Worm (Caenorhabditis elegans) whole organism, L1 larva: ENCODE measurements around the gene Y67H2A.7.

Experiments used
- dpl-1 ChIP-seq, 3 experiments: fragments of 150-350 bp in 2 of 3; sonication (generic microtip) in 1 of 3; optimal IDR thresholded peaks; 2 replicates each; lab custom pipeline; 2014 to 2017; ENCODE audit warnings: missing biosample characterization in 3 of 3, missing genetic modification characterization in 3 of 3, missing genetic modification reagents in 3 of 3
- fos-1 ChIP-seq: fragments of 150-350 bp; optimal IDR thresholded peaks from 2 replicates; lab custom pipeline; 2014; ENCODE audit warnings: missing biosample characterization, missing genetic modification characterization
- grh-1 ChIP-seq: fragments of 200-800 bp; sonication (Bioruptor generic); IDR thresholded peaks from 2 replicates; pipeline ENCODE4 v1.3.6; 2022; ENCODE audit warnings: missing genetic modification reagents, missing genetic modification characterization, missing compliant biosample characterization
- nhr-12 ChIP-seq: sonication (generic microtip); optimal IDR thresholded peaks from 2 replicates; lab custom pipeline; 2017; ENCODE audit warnings: missing biosample characterization, missing genetic modification characterization
- nhr-237 ChIP-seq: fragments of 150-350 bp; optimal IDR thresholded peaks from 2 replicates; lab custom pipeline; 2014; ENCODE audit warnings: missing biosample characterization, missing genetic modification characterization
- nhr-76 ChIP-seq: sonication (generic microtip); optimal IDR thresholded peaks from 2 replicates; lab custom pipeline; 2017; ENCODE audit warnings: missing biosample characterization, missing genetic modification characterization
- snpc-4 ChIP-seq: fragments of 150-350 bp; optimal IDR thresholded peaks from 2 replicates; lab custom pipeline; 2014; ENCODE audit warnings: missing biosample characterization, missing genetic modification characterization
- sox-4 ChIP-seq: sonication (generic microtip); optimal IDR thresholded peaks from 2 replicates; lab custom pipeline; 2016; ENCODE audit warnings: missing genetic modification characterization, missing compliant biosample characterization
- tbx-2 ChIP-seq: sonication (generic microtip); optimal IDR thresholded peaks from 2 replicates; lab custom pipeline; 2016; ENCODE audit warnings: missing genetic modification characterization, missing compliant biosample characterization
- unc-62 ChIP-seq: fragments of 150-350 bp; optimal IDR thresholded peaks from 2 replicates; lab custom pipeline; 2014; ENCODE audit warnings: missing biosample characterization, missing genetic modification reagents, missing genetic modification characterization
- zag-1 ChIP-seq: fragments of 150-350 bp; optimal IDR thresholded peaks from 2 replicates; lab custom pipeline; 2014; ENCODE audit warnings: missing biosample characterization, missing genetic modification characterization
- ztf-11 ChIP-seq, 2 experiments: sonication (generic microtip); optimal IDR thresholded peaks; 2 replicates each; lab custom pipeline; 2016 to 2017; ENCODE audit warnings: missing genetic modification characterization in 2 of 2, missing biosample characterization in 1 of 2, missing compliant biosample characterization in 1 of 2

- TF ChIP-seq nhr-12 (no peak), unc-62 (GFP tag; lab: Kevin White, UChicago) (no peak), tbx-2 (tag; lab: Kevin White, UChicago) (no peak), snpc-4 (tag; lab: Kevin White, UChicago) (no peak), nhr-237 (tag; lab: Kevin White, UChicago) (no peak), nhr-76 (tag; lab: Kevin White, UChicago) (no peak), sox-4 (tag; lab: Kevin White, UChicago) (no peak), ztf-11 (tag; optimal IDR thresholded peaks at IDR 0.05; lab: Kevin White, UChicago) (no peak), dpl-1 (GFP tag; optimal IDR thresholded peaks at IDR 0.05; lab: Kevin White, UChicago) (no peak), zag-1 (tag; lab: Kevin White, UChicago) (no peak), fos-1 (tag; lab: Kevin White, UChicago) (no peak), grh-1 (GFP tag; lab: Robert Waterston, UW) (no peak)
Measured at ce11 chrIV:13347232-13347715, 43.7 kb downstream of the Y67H2A.7 start, which contains the start of gene W02A2.9.
